Worm (Caenorhabditis elegans) whole organism, midembryonic: ENCODE measurements around the gene C16D9.4.

Source experiments
- flt-1 ChIP-seq: fragments of 200-800 bp; sonication (Bioruptor generic); IDR thresholded peaks from 2 replicates; pipeline ENCODE4 v1.3.6; 2022; ENCODE audit warnings: missing genetic modification characterization, missing compliant biosample characterization
- ref-1 ChIP-seq: fragments of 200-800 bp; sonication (Bioruptor generic); conservative IDR thresholded peaks from 2 replicates; pipeline ENCODE4 v1.3.6; 2022; ENCODE audit warnings: missing genetic modification reagents, missing genetic modification characterization, missing compliant biosample characterization
- ztf-23 ChIP-seq: fragments of 200-800 bp; sonication (Bioruptor generic); IDR thresholded peaks from 2 replicates; pipeline ENCODE4 v1.3.6; 2022; ENCODE audit warnings: missing genetic modification reagents, missing genetic modification characterization, missing compliant biosample characterization

DNA sequence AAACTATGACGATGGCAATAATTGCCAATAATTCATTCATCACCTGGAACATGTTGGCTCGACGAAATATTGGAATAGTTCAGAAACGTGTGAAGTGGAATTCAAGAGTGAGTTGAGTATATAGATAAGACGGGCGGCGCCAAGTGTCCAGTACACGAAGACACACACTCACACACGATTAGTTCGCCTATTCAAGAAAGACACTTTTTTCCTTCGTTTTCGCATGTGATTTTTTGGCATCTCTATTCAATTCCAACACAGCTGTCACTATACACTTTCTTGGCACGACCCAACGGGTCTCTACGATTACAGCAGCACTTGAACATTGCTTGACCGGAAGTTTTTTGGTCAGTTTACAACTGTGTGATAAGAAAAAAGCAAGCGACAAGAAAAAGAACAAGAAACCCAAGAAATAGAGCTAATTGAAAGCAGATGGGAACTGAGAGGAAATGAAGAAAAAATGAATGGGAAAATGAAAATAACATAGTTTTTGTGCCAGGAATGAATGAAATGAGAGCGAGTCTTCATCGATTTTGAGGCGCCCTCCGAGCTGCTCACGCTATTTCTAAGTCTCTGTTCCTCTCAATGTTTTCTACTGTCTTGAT, 24.9 kb downstream of the C16D9.4 start, which contains the start of gene K07C11.8:
- no peak for TF ChIP-seq flt-1 (GFP tag; lab: Robert Waterston, UW)
- TF ChIP-seq ref-1 = no peak
- TF ChIP-seq ztf-23 (GFP tag; lab: Robert Waterston, UW) = no peak
